Worm (Caenorhabditis elegans) whole organism, L3 larva: ENCODE measurements around the gene F49C12.12.
"Not testable (repeated sequence)": the region's sequence is repeated elsewhere in the genome, so short reads cannot be mapped to it uniquely, and the experiment has no call there.

ENCODE experiments used
- ceh-9 ChIP-seq: sonication (generic microtip); optimal IDR thresholded peaks from 2 replicates; lab custom pipeline; 2018; ENCODE audit warnings: missing biosample characterization, missing genetic modification characterization
- daf-12 ChIP-seq: fragments of 150-350 bp; optimal IDR thresholded peaks from 2 replicates; lab custom pipeline; 2014; ENCODE audit warnings: missing biosample characterization, missing genetic modification reagents, missing genetic modification characterization
- elt-2 ChIP-seq: sonication (generic microtip); optimal IDR thresholded peaks from 2 replicates; lab custom pipeline; 2016; ENCODE audit warnings: missing genetic modification reagents, mild to moderate bottlenecking, missing genetic modification characterization, missing compliant biosample characterization
- nfya-1 ChIP-seq: sonication (generic microtip); optimal IDR thresholded peaks from 2 replicates; lab custom pipeline; 2017; ENCODE audit warnings: missing genetic modification characterization, mild to moderate bottlenecking, missing compliant biosample characterization, antibody characterized with exemption, moderate library complexity; ENCODE audit not compliant: insufficient read depth
- nhr-23 ChIP-seq: fragments of 150-350 bp; optimal IDR thresholded peaks from 2 replicates; lab custom pipeline; 2014; ENCODE audit warnings: missing biosample characterization, missing genetic modification reagents, missing genetic modification characterization
- nhr-76 ChIP-seq: fragments of 150-350 bp; sonication (generic microtip); optimal IDR thresholded peaks from 5 replicates; lab custom pipeline; 2014; ENCODE audit warnings: missing biosample characterization, missing genetic modification characterization
- sea-2 ChIP-seq: fragments of 150-350 bp; sonication (generic microtip); optimal IDR thresholded peaks from 4 replicates; lab custom pipeline; 2014; ENCODE audit warnings: missing biosample characterization, missing genetic modification reagents, missing genetic modification characterization
- snpc-4 ChIP-seq: fragments of 150-350 bp; optimal IDR thresholded peaks from 2 replicates; lab custom pipeline; 2014; ENCODE audit warnings: missing biosample characterization, missing genetic modification characterization
- unc-39 ChIP-seq: sonication (generic microtip); optimal IDR thresholded peaks from 4 replicates; lab custom pipeline; 2017; ENCODE audit warnings: missing biosample characterization, missing genetic modification characterization
- ztf-11 ChIP-seq: fragments of 150-350 bp; optimal IDR thresholded peaks from 2 replicates; lab custom pipeline; 2014; ENCODE audit warnings: missing biosample characterization, missing genetic modification characterization
- ztf-4 ChIP-seq: fragments of 150-350 bp; optimal IDR thresholded peaks from 2 replicates; lab custom pipeline; 2014; ENCODE audit warnings: missing biosample characterization, missing genetic modification characterization

Gene F49C12.12

DNA sequence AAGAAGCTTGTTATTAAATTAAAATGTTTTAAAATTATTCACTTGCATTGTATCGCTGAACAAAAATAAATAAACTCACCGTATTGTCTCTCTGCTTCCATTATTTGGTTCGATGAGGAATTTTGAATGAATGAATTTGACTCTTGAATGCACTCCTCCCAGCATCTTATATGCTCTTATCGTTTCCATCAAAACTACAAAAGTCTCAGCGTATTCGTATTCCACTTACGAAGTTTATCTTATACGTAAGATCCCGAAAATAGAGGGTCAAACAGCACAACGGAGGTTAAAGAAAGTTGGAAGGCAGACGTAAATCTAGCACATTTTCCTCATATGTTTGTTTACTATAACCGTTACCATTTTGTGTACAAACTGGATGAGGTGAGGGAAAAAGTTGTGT lies 34.6 kb downstream of the F49C12.12 start, which contains the start of gene nhr-267:
Gene nhr-267 (minus strand): TSS at position 101 of the 400 bp plus-strand sequence.
- not testable (repeated sequence) for TF ChIP-seq unc-39; nfya-1; daf-12 (tag; lab: Kevin White, UChicago)

DNA sequence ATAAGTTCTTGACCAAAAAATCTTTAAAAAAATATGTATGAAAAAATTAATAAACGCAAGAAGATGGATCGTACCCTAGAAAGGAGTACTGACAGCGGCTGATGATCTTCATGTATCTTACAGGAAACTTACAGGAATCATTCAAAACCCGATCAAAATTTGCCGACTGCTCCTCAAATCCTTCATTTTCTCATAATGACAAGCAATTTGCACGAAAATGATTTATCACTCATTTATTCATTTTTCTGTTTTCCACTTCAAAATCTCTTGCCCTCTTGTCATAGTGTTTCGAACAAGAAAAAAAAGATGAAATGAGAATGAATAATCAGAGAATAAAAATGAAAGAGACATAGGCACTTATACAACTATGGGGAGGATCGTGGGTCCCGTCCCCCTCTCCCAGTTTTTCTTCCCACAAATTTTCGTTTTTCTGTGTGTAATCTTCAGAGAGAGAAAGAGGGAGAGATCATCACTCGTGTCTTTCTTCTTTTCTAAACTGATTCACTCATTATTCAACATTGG lies 46.8 kb downstream of the F49C12.12 start, which contains the start of gene nmy-3:
Gene nmy-3 (plus strand): TSS at position 472 of the 522 bp plus-strand sequence.
- TF ChIP-seq ztf-11 (tag; lab: Kevin White, UChicago): no peak
- no peak for TF ChIP-seq nhr-23 (tag; lab: Kevin White, UChicago)
- TF ChIP-seq ztf-4 (tag; lab: Kevin White, UChicago): no peak
- no peak for TF ChIP-seq ceh-9 (tag; lab: Kevin White, UChicago)
- no peak for TF ChIP-seq sea-2 (GFP tag; lab: Kevin White, UChicago)
- no peak for TF ChIP-seq elt-2 (tag; lab: Kevin White, UChicago)
- no peak for TF ChIP-seq unc-39
- TF ChIP-seq nhr-76: no peak
- TF ChIP-seq snpc-4 (tag; lab: Kevin White, UChicago): no peak
- TF ChIP-seq, all 47 proteins: peak for 0
